Worm (Caenorhabditis elegans): ENCODE data around the gene rabr-1.

ce11 chrX:2522658-2523057, 26.7 kb downstream of the rabr-1 start:
- TF ChIP-seq F13H6.1 (tag; optimal IDR thresholded peaks at IDR 0.05): no peak
- no peak for TF ChIP-seq elt-3 (tag; optimal IDR thresholded peaks at IDR 0.05)
- TF ChIP-seq ztf-4 (tag; optimal IDR thresholded peaks at IDR 0.05): no peak
- TF ChIP-seq aly-2 (tag; optimal IDR thresholded peaks at IDR 0.05): no peak
- no peak for TF ChIP-seq nhr-25 (tag; optimal IDR thresholded peaks at IDR 0.05)
- no peak for TF ChIP-seq ama-1 (optimal IDR thresholded peaks at IDR 0.05)
- TF ChIP-seq egl-27 (tag; optimal IDR thresholded peaks at IDR 0.05): no peak
- TF ChIP-seq lin-11 (tag; optimal IDR thresholded peaks at IDR 0.05): no peak
- TF ChIP-seq ceh-82 (tag; optimal IDR thresholded peaks at IDR 0.05): no peak
- TF ChIP-seq mdl-1 (tag; optimal IDR thresholded peaks at IDR 0.05): no peak
- no peak for TF ChIP-seq nhr-11 (tag; optimal IDR thresholded peaks at IDR 0.05)
- no peak for TF ChIP-seq unc-62 (GFP tag; optimal IDR thresholded peaks at IDR 0.05)

Data from whole organism, L2 larva.